Fruit fly (Drosophila melanogaster) whole organism, embryonic: ENCODE measurements around the gene mRRF2.

Experiments
- CG10209 ChIP-seq: fragments of 200-800 bp; sonication (Bioruptor generic); optimal IDR thresholded peaks from 3 replicates; lab custom pipeline; 2017; ENCODE audit warnings: missing biosample characterization, mild to moderate bottlenecking, missing genetic modification characterization, missing genetic modification reagents
- CG11504 ChIP-seq: fragments of 200-800 bp; sonication (Bioruptor generic); optimal IDR thresholded peaks from 3 replicates; lab custom pipeline; 2019; ENCODE audit warnings: missing biosample characterization, mild to moderate bottlenecking, missing genetic modification characterization, moderate library complexity
- CG14667 ChIP-seq: fragments of 200-800 bp; sonication (Bioruptor generic); IDR thresholded peaks from 2 replicates; pipeline ENCODE4 v1.3.6; 2022; ENCODE audit warnings: missing biosample characterization, missing genetic modification characterization
- CG17912 ChIP-seq: fragments of 200-800 bp; sonication (Bioruptor generic); optimal IDR thresholded peaks from 2 replicates; lab custom pipeline; 2018; ENCODE audit warnings: missing biosample characterization, mild to moderate bottlenecking, missing genetic modification characterization
- CG2875 ChIP-seq: fragments of 200-800 bp; sonication (Bioruptor generic); optimal IDR thresholded peaks from 2 replicates; lab custom pipeline; 2017; ENCODE audit warnings: missing biosample characterization, mild to moderate bottlenecking, missing genetic modification characterization, missing genetic modification reagents
- CG31365 ChIP-seq: fragments of 200-800 bp; sonication (Bioruptor generic); optimal IDR thresholded peaks from 2 replicates; lab custom pipeline; 2018; ENCODE audit warnings: missing biosample characterization, mild to moderate bottlenecking, missing genetic modification characterization
- CG31388 ChIP-seq: fragments of 200-800 bp; sonication (Bioruptor generic); optimal IDR thresholded peaks from 2 replicates; lab custom pipeline; 2016; ENCODE audit warnings: missing biosample characterization, missing genetic modification characterization
- CG8359 ChIP-seq: fragments of 200-800 bp; sonication (Bioruptor generic); optimal IDR thresholded peaks from 2 replicates; lab custom pipeline; 2017; ENCODE audit warnings: missing biosample characterization, mild to moderate bottlenecking, missing genetic modification characterization, borderline replicate concordance
- CG9797 ChIP-seq: fragments of 200-800 bp; sonication (Bioruptor generic); optimal IDR thresholded peaks from 3 replicates; lab custom pipeline; 2018; ENCODE audit warnings: missing biosample characterization, mild to moderate bottlenecking, missing genetic modification characterization
- CrebB ChIP-seq: fragments of 200-800 bp; sonication (Bioruptor generic); optimal IDR thresholded peaks from 3 replicates; lab custom pipeline; 2018; ENCODE audit warnings: missing biosample characterization, mild to moderate bottlenecking, missing genetic modification characterization
- D19B ChIP-seq: fragments of 200-800 bp; sonication (Bioruptor generic); optimal IDR thresholded peaks from 2 replicates; lab custom pipeline; 2017; ENCODE audit warnings: missing biosample characterization, mild to moderate bottlenecking, missing genetic modification characterization
- E2f1 ChIP-seq: fragments of 200-800 bp; sonication (Bioruptor generic); IDR thresholded peaks from 2 replicates; pipeline ENCODE4 v1.3.6; 2022; ENCODE audit warnings: missing biosample characterization, missing genetic modification characterization
- HmgD ChIP-seq: fragments of 200-800 bp; sonication (Bioruptor generic); optimal IDR thresholded peaks from 3 replicates; lab custom pipeline; 2016; ENCODE audit warnings: missing biosample characterization, missing genetic modification characterization
- HmgZ ChIP-seq: fragments of 200-800 bp; sonication (Bioruptor generic); optimal IDR thresholded peaks from 2 replicates; lab custom pipeline; 2018; ENCODE audit warnings: missing biosample characterization, mild to moderate bottlenecking, missing genetic modification characterization
- Hr39 ChIP-seq: fragments of >200 bp; optimal IDR thresholded peaks from 2 replicates; lab custom pipeline; 2017
- Lhr ChIP-seq: fragments of 200-800 bp; sonication (Bioruptor generic); optimal IDR thresholded peaks from 3 replicates; lab custom pipeline; 2017; ENCODE audit warnings: mild to moderate bottlenecking, missing biosample characterization, missing genetic modification reagents, missing genetic modification characterization
- Nf-YB ChIP-seq: fragments of 200-800 bp; sonication (Bioruptor generic); optimal IDR thresholded peaks from 3 replicates; lab custom pipeline; 2019; ENCODE audit warnings: missing biosample characterization, mild to moderate bottlenecking, missing genetic modification characterization, moderate library complexity
- PHDP ChIP-seq: fragments of 200-800 bp; sonication (Bioruptor generic); optimal IDR thresholded peaks from 3 replicates; lab custom pipeline; 2018; ENCODE audit warnings: missing biosample characterization, mild to moderate bottlenecking, missing genetic modification characterization, moderate library complexity
- Pdp1 ChIP-seq, 2 experiments: fragments of 200-800 bp; sonication (Bioruptor generic); optimal IDR thresholded peaks; 3 replicates each; lab custom pipeline; 2016; ENCODE audit warnings: missing biosample characterization in 2 of 2, missing genetic modification characterization in 2 of 2, mild to moderate bottlenecking in 1 of 2, moderate library complexity in 1 of 2
- al ChIP-seq: fragments of 200-800 bp; sonication (Bioruptor generic); IDR thresholded peaks from 2 replicates; pipeline ENCODE4 v1.3.6; 2022; ENCODE audit warnings: missing biosample characterization, missing genetic modification characterization
- ato ChIP-seq: fragments of 200-800 bp; sonication (Bioruptor generic); IDR thresholded peaks from 2 replicates; pipeline ENCODE4 v1.3.6; 2022; ENCODE audit warnings: missing biosample characterization, missing genetic modification characterization; ENCODE audit not compliant: partially characterized antibody
- bigmax ChIP-seq: fragments of 200-800 bp; sonication (Bioruptor generic); optimal IDR thresholded peaks from 2 replicates; lab custom pipeline; 2018; ENCODE audit warnings: missing biosample characterization, mild to moderate bottlenecking, missing genetic modification characterization
- exex ChIP-seq: fragments of 200-800 bp; sonication (Bioruptor generic); optimal IDR thresholded peaks from 4 replicates; lab custom pipeline; 2018; ENCODE audit warnings: missing biosample characterization, mild to moderate bottlenecking, missing genetic modification characterization, moderate library complexity
- eyg ChIP-seq: fragments of 200-800 bp; sonication (Bioruptor generic); optimal IDR thresholded peaks from 3 replicates; lab custom pipeline; 2016; ENCODE audit warnings: missing biosample characterization, missing genetic modification characterization
- lab ChIP-seq: fragments of 200-800 bp; sonication (Bioruptor generic); optimal IDR thresholded peaks from 3 replicates; lab custom pipeline; 2017; ENCODE audit warnings: missing biosample characterization, missing genetic modification characterization, mild to moderate bottlenecking, moderate library complexity, missing genetic modification reagents
- odd ChIP-seq: fragments of 200-800 bp; sonication (Bioruptor generic); optimal IDR thresholded peaks from 2 replicates; lab custom pipeline; 2017; ENCODE audit warnings: missing biosample characterization, mild to moderate bottlenecking, missing genetic modification characterization
- org-1 ChIP-seq: fragments of 200-800 bp; sonication (Bioruptor generic); optimal IDR thresholded peaks from 2 replicates; lab custom pipeline; 2017; ENCODE audit warnings: missing biosample characterization, missing genetic modification characterization
- pan ChIP-seq, 4 experiments: fragments of >200 bp in 3 of 4; fragments of 200-800 bp in 1 of 4; sonication (Bioruptor generic) in 1 of 4; optimal IDR thresholded peaks in 3 of 4; IDR thresholded peaks in 1 of 4; 2 replicates each; pipeline versions ENCODE4 v1.3.6 to Lab custom; 2017 to 2022; ENCODE audit warnings: missing biosample characterization in 2 of 4, missing genetic modification characterization in 2 of 4, mixed read lengths in 1 of 4
- schlank ChIP-seq: fragments of 200-800 bp; sonication (Bioruptor generic); optimal IDR thresholded peaks from 2 replicates; lab custom pipeline; 2018; ENCODE audit warnings: missing biosample characterization, mild to moderate bottlenecking, missing genetic modification characterization
- scrt ChIP-seq: fragments of 200-800 bp; sonication (Bioruptor generic); optimal IDR thresholded peaks from 2 replicates; lab custom pipeline; 2018; ENCODE audit warnings: missing biosample characterization, mild to moderate bottlenecking, missing genetic modification characterization, moderate library complexity
- sd ChIP-seq: fragments of 200-800 bp; sonication (Bioruptor generic); optimal IDR thresholded peaks from 3 replicates; lab custom pipeline; 2018; ENCODE audit warnings: missing biosample characterization, mild to moderate bottlenecking, missing genetic modification characterization, moderate library complexity
- sens ChIP-seq: fragments of 200-800 bp; sonication (Bioruptor generic); peaks from one replicate; lab custom pipeline; 2016; ENCODE audit warnings: missing biosample characterization, missing genetic modification characterization
- slp2 ChIP-seq: fragments of 200-800 bp; sonication (Bioruptor generic); optimal IDR thresholded peaks from 2 replicates; lab custom pipeline; 2016; ENCODE audit warnings: missing biosample characterization, missing genetic modification characterization
- tap ChIP-seq: fragments of 200-800 bp; optimal IDR thresholded peaks from 3 replicates; lab custom pipeline; 2019; ENCODE audit warnings: missing biosample characterization, mild to moderate bottlenecking, missing genetic modification characterization, moderate library complexity
- ttk ChIP-seq: fragments of 200-800 bp; sonication (Bioruptor generic); IDR thresholded peaks from 2 replicates; pipeline ENCODE4 v2.1.2; 2022; ENCODE audit warnings: missing biosample characterization, missing genetic modification characterization
- twi ChIP-seq: fragments of 200-800 bp; optimal IDR thresholded peaks from 2 replicates; lab custom pipeline; 2019; ENCODE audit warnings: missing biosample characterization, mild to moderate bottlenecking, missing genetic modification characterization, moderate library complexity
- unpg ChIP-seq: fragments of 200-800 bp; sonication (Bioruptor generic); optimal IDR thresholded peaks from 3 replicates; lab custom pipeline; 2018; ENCODE audit warnings: missing biosample characterization, mild to moderate bottlenecking, missing genetic modification characterization, moderate library complexity
- usp ChIP-seq: fragments of >200 bp; optimal IDR thresholded peaks from 2 replicates; lab custom pipeline; 2017; ENCODE audit warnings: missing biosample characterization, missing genetic modification characterization

The mRRF2 gene

DNA sequence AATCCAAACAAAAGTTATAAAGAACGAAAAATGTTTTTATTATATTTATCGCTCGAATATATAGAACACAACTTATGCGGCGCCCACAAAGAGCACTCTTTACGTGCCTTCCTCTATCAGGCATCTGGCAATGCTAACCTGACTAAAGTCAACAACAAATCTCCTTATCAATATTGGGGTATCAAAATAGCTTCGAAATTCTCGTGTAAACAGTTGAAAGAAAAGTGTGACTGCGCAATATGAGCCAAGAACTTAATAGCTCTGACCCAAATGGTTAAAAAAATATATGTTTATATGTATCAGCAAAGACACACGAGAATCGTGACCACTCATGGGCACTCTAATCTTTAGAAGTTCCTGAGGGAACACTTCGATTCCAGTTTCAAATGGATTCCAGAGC is 17.7 kb downstream of the mRRF2 start (continued):
- TF ChIP-seq PHDP (tag; lab: Kevin White, UChicago) = peak; percentile 47
- peak; percentile 25 for TF ChIP-seq CG2875 (GFP tag; lab: Kevin White, UChicago)
- peak; percentile 29 for TF ChIP-seq org-1 (GFP tag; lab: Kevin White, UChicago)
- TF ChIP-seq Lhr (GFP tag; lab: Kevin White, UChicago) = no peak
- TF ChIP-seq exex (tag; lab: Kevin White, UChicago) = peak; percentile 51
- no peak for TF ChIP-seq CG31388 (GFP tag; lab: Kevin White, UChicago)
- no peak for TF ChIP-seq CG11504
- no peak for TF ChIP-seq ato (GFP tag; lab: Robert Waterston, UW)
- peak; percentile 49 for TF ChIP-seq lab (GFP tag; lab: Kevin White, UChicago)
- TF ChIP-seq CG14667 (GFP tag; lab: Robert Waterston, UW) = no peak
- TF ChIP-seq tap (tag; lab: Kevin White, UChicago) = no peak
- TF ChIP-seq CG31365 (tag; lab: Kevin White, UChicago) = peak; percentile 8
- TF ChIP-seq HmgZ = peak; percentile 32
- no peak for TF ChIP-seq Nf-YB (GFP tag; lab: Kevin White, UChicago)
- TF ChIP-seq pan (optimal IDR thresholded peaks at IDR 0.05; lab: Kevin White, UChicago) = no peak
- TF ChIP-seq pan (GFP tag; optimal IDR thresholded peaks at IDR 0.05 in 1 of 2, IDR thresholded peaks at IDR 0.05 in 1 of 2) = peak in 1 of 2 experiments; percentile 24
- TF ChIP-seq CG9797 (GFP tag; lab: Kevin White, UChicago) = no peak
- peak; percentile 21 for TF ChIP-seq odd (GFP tag; lab: Kevin White, UChicago)
- TF ChIP-seq twi (tag; lab: Kevin White, UChicago) = peak; percentile 4
- TF ChIP-seq scrt (GFP tag; lab: Kevin White, UChicago) = peak; percentile 7
- peak; percentile 7 for TF ChIP-seq schlank
- peak; percentile 31 for TF ChIP-seq CG17912
- TF ChIP-seq CG10209 (GFP tag; lab: Kevin White, UChicago) = peak; percentile 36
- TF ChIP-seq, all 482 proteins: peak for 61

DNA sequence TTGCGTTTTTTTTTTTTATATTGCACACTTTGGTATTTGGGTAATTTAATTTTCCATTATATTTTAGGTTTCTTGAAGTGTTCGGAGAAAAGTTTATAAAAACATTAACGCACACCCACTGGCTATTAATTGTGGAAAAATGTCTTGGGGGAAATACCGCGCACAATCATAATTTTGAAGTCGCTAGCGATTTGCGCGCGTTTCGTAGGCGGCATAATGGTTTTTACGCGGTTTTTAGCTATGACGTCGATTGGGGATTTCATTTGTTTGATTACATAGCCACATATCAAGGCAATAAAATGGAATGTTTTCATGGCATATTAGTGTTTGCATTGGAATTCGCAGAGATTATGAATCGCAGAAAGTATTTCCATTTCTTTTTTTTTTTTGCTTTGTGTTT is 18.7 kb downstream of the mRRF2 start:
- TF ChIP-seq usp (GFP tag; lab: Kevin White, UChicago) (no peak), ttk (GFP tag; lab: Robert Waterston, UW) (no peak), Pdp1 (GFP tag; optimal IDR thresholded peaks at IDR 0.05; lab: Kevin White, UChicago) (peak in 1 of 2 experiments; percentile 20), Hr39 (no peak), slp2 (GFP tag; lab: Kevin White, UChicago) (no peak), eyg (GFP tag; lab: Kevin White, UChicago) (no peak), unpg (GFP tag; lab: Kevin White, UChicago) (no peak), lab (GFP tag; lab: Kevin White, UChicago) (no peak), al (no peak), bigmax (GFP tag; lab: Kevin White, UChicago) (no peak), CrebB (tag; lab: Kevin White, UChicago) (no peak), E2f1 (GFP tag; lab: Robert Waterston, UW) (no peak), sd (tag; lab: Kevin White, UChicago) (peak; percentile 50), sens (GFP tag; lab: Kevin White, UChicago) (peak; percentile 31), CG8359 (GFP tag; lab: Kevin White, UChicago) (peak; percentile 99), HmgD (GFP tag; lab: Kevin White, UChicago) (no peak), D19B (GFP tag; lab: Kevin White, UChicago) (no peak)
